Worm (Caenorhabditis elegans) whole organism, L4/young adult: ENCODE measurements around the gene snb-6.

Experiments used
- W03F9.2 ChIP-seq: fragments of 150-350 bp; optimal IDR thresholded peaks from 2 replicates; lab custom pipeline; 2014; ENCODE audit warnings: missing biosample characterization, missing genetic modification characterization
- dao-5 ChIP-seq: sonication (generic microtip); optimal IDR thresholded peaks from 2 replicates; lab custom pipeline; 2016; ENCODE audit warnings: missing genotype, missing genetic modification characterization, moderate library complexity, missing compliant biosample characterization
- him-1 ChIP-seq: sonication (generic microtip); optimal IDR thresholded peaks from 2 replicates; lab custom pipeline; 2016; ENCODE audit warnings: missing genotype, missing genetic modification reagents, missing genetic modification characterization, missing compliant biosample characterization

- TF ChIP-seq dao-5 (no peak), him-1 (tag; lab: Kevin White, UChicago) (no peak), W03F9.2 (no peak)
Measured at ce11 chrII:8883559-8883958, 24.1 kb upstream of the snb-6 start, which contains the start of gene rha-1.
